Worm (Caenorhabditis elegans) whole organism, L4 larva: ENCODE results near the gene T09F5.1.

Experiments used
- F44E2.7 ChIP-seq: fragments of 200-800 bp; sonication (Bioruptor generic); IDR thresholded peaks from 2 replicates; pipeline ENCODE4 v2.1.2; 2022; ENCODE audit warnings: missing genetic modification characterization, missing compliant biosample characterization
- ZK546.5 ChIP-seq, 2 experiments: sonication (generic microtip); optimal IDR thresholded peaks; 2 replicates each; lab custom pipeline; 2017; ENCODE audit warnings: missing biosample characterization in 2 of 2, missing genetic modification characterization in 2 of 2
- cey-2 ChIP-seq: sonication (generic microtip); optimal IDR thresholded peaks from 3 replicates; lab custom pipeline; 2017; ENCODE audit warnings: missing genetic modification characterization, mild to moderate bottlenecking, missing compliant biosample characterization, antibody characterized with exemption, borderline replicate concordance; ENCODE audit not compliant: insufficient read depth
- lin-39 ChIP-seq: fragments of 150-350 bp; optimal IDR thresholded peaks from 2 replicates; lab custom pipeline; 2014; ENCODE audit warnings: missing biosample characterization, missing genetic modification reagents, missing genetic modification characterization
- lir-3 ChIP-seq: sonication (generic microtip); optimal IDR thresholded peaks from 2 replicates; lab custom pipeline; 2016; ENCODE audit warnings: mild to moderate bottlenecking, missing genetic modification characterization, missing compliant biosample characterization
- mep-1 ChIP-seq: fragments of 150-350 bp; sonication (generic microtip); optimal IDR thresholded peaks from 3 replicates; lab custom pipeline; 2014; ENCODE audit warnings: missing biosample characterization, missing genetic modification characterization
- nhr-25 ChIP-seq: sonication (generic microtip); optimal IDR thresholded peaks from 2 replicates; lab custom pipeline; 2017; ENCODE audit warnings: missing genetic modification characterization, mild to moderate bottlenecking, missing compliant biosample characterization, antibody characterized with exemption, moderate library complexity, borderline replicate concordance; ENCODE audit not compliant: insufficient read depth
- nhr-28 ChIP-seq: fragments of 150-350 bp; optimal IDR thresholded peaks from 2 replicates; lab custom pipeline; 2014; ENCODE audit warnings: missing biosample characterization, missing genetic modification characterization
- php-3 ChIP-seq: fragments of 200-800 bp; sonication (Bioruptor generic); IDR thresholded peaks from 2 replicates; pipeline ENCODE4 v1.3.6; 2022; ENCODE audit warnings: missing genetic modification reagents, missing genetic modification characterization, missing compliant biosample characterization
- zag-1 ChIP-seq: fragments of 150-350 bp; optimal IDR thresholded peaks from 2 replicates; lab custom pipeline; 2014; ENCODE audit warnings: missing biosample characterization, missing genetic modification characterization
- ztf-11 ChIP-seq: fragments of 150-350 bp; optimal IDR thresholded peaks from 2 replicates; lab custom pipeline; 2014; ENCODE audit warnings: missing biosample characterization, missing genetic modification characterization

- TF ChIP-seq nhr-28 (tag; lab: Kevin White, UChicago): peak; percentile 36
- TF ChIP-seq zag-1 (tag; lab: Kevin White, UChicago): no peak
- TF ChIP-seq ztf-11 (tag; lab: Kevin White, UChicago): no peak
- TF ChIP-seq nhr-25: no peak
- no peak for TF ChIP-seq mep-1 (tag; lab: Kevin White, UChicago)
- no peak for TF ChIP-seq F44E2.7 (GFP tag; lab: Robert Waterston, UW)
- no peak for TF ChIP-seq cey-2 (tag; lab: Kevin White, UChicago)
- no peak for TF ChIP-seq php-3 (GFP tag; lab: Robert Waterston, UW)
- no peak for TF ChIP-seq ZK546.5 (tag; optimal IDR thresholded peaks at IDR 0.05; lab: Kevin White, UChicago)
- TF ChIP-seq lin-39: no peak
- TF ChIP-seq lir-3 (tag; lab: Kevin White, UChicago): no peak
Observed at ce11 chrV:15133812-15134211, 15.1 kb upstream of the T09F5.1 start.
